Worm (Caenorhabditis elegans): ENCODE measurements around the gene Y116F11A.3.

Y116F11A.3 gene

ce11 chrV:19697348-19698172 lies 31.3 kb upstream of the Y116F11A.3 start, which contains the start of the genes Y43F8C.13 and ani-3 (continued):
- TF ChIP-seq Y95B8A.8 (GFP tag; IDR thresholded peaks at IDR 0.05): no peak
- TF ChIP-seq Y53F4B.3 (GFP tag; IDR thresholded peaks at IDR 0.05): no peak
- TF ChIP-seq mel-28 (tag; optimal IDR thresholded peaks at IDR 0.05; ENCODE audit: borderline replicate concordance): no peak
- no peak for TF ChIP-seq C06A6.2 (GFP tag; conservative IDR thresholded peaks at IDR 0.05)
- no peak for TF ChIP-seq rec-8 (tag; optimal IDR thresholded peaks at IDR 0.05)
- TF ChIP-seq egrh-3 (GFP tag; IDR thresholded peaks at IDR 0.05): peak; percentile 28; the same call in 1 of the 2 replicates
- TF ChIP-seq K11D2.4 (GFP tag; IDR thresholded peaks at IDR 0.05): no peak
- TF ChIP-seq akir-1 (GFP tag; optimal IDR thresholded peaks at IDR 0.05): no peak
- peak; percentile 81 for TF ChIP-seq zfh-2 (GFP tag; conservative IDR thresholded peaks at IDR 0.05)
- no peak for TF ChIP-seq snpc-1.1 (tag; optimal IDR thresholded peaks at IDR 0.05; ENCODE audit: insufficient read depth)
- no peak for TF ChIP-seq nfya-2 (GFP tag; IDR thresholded peaks at IDR 0.05)
- TF ChIP-seq B0019.2 (GFP tag; conservative IDR thresholded peaks at IDR 0.05): no peak
- TF ChIP-seq F57C9.4 (tag; optimal IDR thresholded peaks at IDR 0.05): no peak
- no peak for TF ChIP-seq K12H6.12 (tag; optimal IDR thresholded peaks at IDR 0.05)
- no peak for TF ChIP-seq C17E4.6 (GFP tag; IDR thresholded peaks at IDR 0.05)
- TF ChIP-seq him-1 (tag; optimal IDR thresholded peaks at IDR 0.05): peak; percentile 16
- TF ChIP-seq mcd-1 (GFP tag; IDR thresholded peaks at IDR 0.05): 0 out of 2 replicates have a peak, but pooled peaks have one; percentile 9
- TF ChIP-seq lag-1 (GFP tag; IDR thresholded peaks at IDR 0.05): no peak
- TF ChIP-seq F39B2.1 (GFP tag; IDR thresholded peaks at IDR 0.05): no peak
- TF ChIP-seq F23B12.7 (tag; optimal IDR thresholded peaks at IDR 0.05; ENCODE audit: insufficient read depth): no peak
- TF ChIP-seq T07F8.4 (tag; optimal IDR thresholded peaks at IDR 0.05): no peak
- no peak for TF ChIP-seq tlf-1 (GFP tag; optimal IDR thresholded peaks at IDR 0.05)
- TF ChIP-seq ztf-26 (tag; optimal IDR thresholded peaks at IDR 0.05): no peak
- TF ChIP-seq Y56A3A.18 (GFP tag; IDR thresholded peaks at IDR 0.05): no peak
- TF ChIP-seq hlh-26 (GFP tag; conservative IDR thresholded peaks at IDR 0.05): no peak
- TF ChIP-seq F49E8.2 (tag; optimal IDR thresholded peaks at IDR 0.05; ENCODE audit: insufficient read depth): no peak
- no peak for TF ChIP-seq cebp-1 (GFP tag; IDR thresholded peaks at IDR 0.05)
- TF ChIP-seq cebp-1 (tag; optimal IDR thresholded peaks at IDR 0.05): no peak
- no peak for TF ChIP-seq cebp-2 (GFP tag; IDR thresholded peaks at IDR 0.05)
- TF ChIP-seq madf-8 (GFP tag; conservative IDR thresholded peaks at IDR 0.05): peak; percentile 47; the same call in 1 of the 2 replicates
- TF ChIP-seq lin-26 (GFP tag; IDR thresholded peaks at IDR 0.05): no peak
- TF ChIP-seq mxl-1 (tag; optimal IDR thresholded peaks at IDR 0.05): no peak
- TF ChIP-seq Y53G8AR.9 (GFP tag; conservative IDR thresholded peaks at IDR 0.05): no peak
- no peak for TF ChIP-seq nhr-27 (tag; optimal IDR thresholded peaks at IDR 0.05)
- no peak for TF ChIP-seq atf-7 (tag; optimal IDR thresholded peaks at IDR 0.05)
- no peak for TF ChIP-seq attf-5 (GFP tag; optimal IDR thresholded peaks at IDR 0.05)
- TF ChIP-seq ekl-4 (GFP tag; IDR thresholded peaks at IDR 0.05): no peak
- TF ChIP-seq hrde-1 (tag; optimal IDR thresholded peaks at IDR 0.05; ENCODE audit: borderline replicate concordance): no peak
- TF ChIP-seq ztf-6 (GFP tag; IDR thresholded peaks at IDR 0.05): no peak
- TF ChIP-seq fkh-3 (tag; optimal IDR thresholded peaks at IDR 0.05): no peak
- no peak for TF ChIP-seq pbrm-1 (GFP tag; IDR thresholded peaks at IDR 0.05)
- TF ChIP-seq F55B11.4 (tag; optimal IDR thresholded peaks at IDR 0.05; ENCODE audit: borderline replicate concordance, insufficient read depth): no peak
- TF ChIP-seq D2030.7 (GFP tag; IDR thresholded peaks at IDR 0.05): peak; percentile 31; the same call in 1 of the 2 replicates
- TF ChIP-seq nhr-120 (GFP tag; IDR thresholded peaks at IDR 0.05): no peak
- no peak for TF ChIP-seq dox-1 (GFP tag; IDR thresholded peaks at IDR 0.05)
- TF ChIP-seq sdz-38 (tag; optimal IDR thresholded peaks at IDR 0.05): no peak
- no peak for TF ChIP-seq ceh-79 (tag; optimal IDR thresholded peaks at IDR 0.05)

All from whole organism, young adult.